Worm (Caenorhabditis elegans) whole organism, midembryonic: ENCODE results near the gene srsx-30.

Experiments
- T22C8.4 ChIP-seq: fragments of 200-800 bp; sonication (Bioruptor generic); IDR thresholded peaks from 2 replicates; pipeline ENCODE4 v1.3.6; 2022; ENCODE audit warnings: missing genetic modification characterization, missing compliant biosample characterization
- cog-1 ChIP-seq: sonication (generic microtip); optimal IDR thresholded peaks from 2 replicates; lab custom pipeline; 2016; ENCODE audit warnings: missing genetic modification characterization, missing compliant biosample characterization
- flt-1 ChIP-seq: fragments of 200-800 bp; sonication (Bioruptor generic); IDR thresholded peaks from 2 replicates; pipeline ENCODE4 v1.3.6; 2022; ENCODE audit warnings: missing genetic modification characterization, missing compliant biosample characterization
- klf-2 ChIP-seq: fragments of 200-800 bp; sonication (Bioruptor generic); conservative IDR thresholded peaks from 2 replicates; pipeline ENCODE4 v1.3.6; 2022; ENCODE audit warnings: missing genetic modification reagents, missing genetic modification characterization, missing compliant biosample characterization
- med-1 ChIP-seq: sonication (generic microtip); optimal IDR thresholded peaks from 2 replicates; lab custom pipeline; 2017; ENCODE audit warnings: missing genetic modification characterization, mild to moderate bottlenecking, missing compliant biosample characterization, antibody characterized with exemption, missing genetic modification reagents; ENCODE audit not compliant: insufficient read depth
- ref-1 ChIP-seq: fragments of 200-800 bp; sonication (Bioruptor generic); conservative IDR thresholded peaks from 2 replicates; pipeline ENCODE4 v1.3.6; 2022; ENCODE audit warnings: missing genetic modification reagents, missing genetic modification characterization, missing compliant biosample characterization
- tab-1 ChIP-seq: fragments of 200-800 bp; sonication (Bioruptor generic); IDR thresholded peaks from 2 replicates; pipeline ENCODE4 v1.3.6; 2022; ENCODE audit warnings: missing genetic modification characterization, missing compliant biosample characterization
- ztf-29 ChIP-seq: fragments of 200-800 bp; sonication (Bioruptor generic); IDR thresholded peaks from 2 replicates; pipeline ENCODE4 v1.3.6; 2022; ENCODE audit warnings: missing genetic modification reagents, missing genetic modification characterization, missing compliant biosample characterization

ce11 chrV:10123324-10123723 lies 35.3 kb upstream of the srsx-30 start, which contains the start of gene C08B6.6:
- no peak for TF ChIP-seq flt-1
- TF ChIP-seq T22C8.4 = no peak
- no peak for TF ChIP-seq med-1 (GFP tag; lab: Kevin White, UChicago)
- no peak for TF ChIP-seq cog-1 (tag; lab: Kevin White, UChicago)
- no peak for TF ChIP-seq ztf-29
- no peak for TF ChIP-seq tab-1 (GFP tag; lab: Robert Waterston, UW)
- no peak for TF ChIP-seq klf-2
- no peak for TF ChIP-seq ref-1 (GFP tag; lab: Robert Waterston, UW)
